Fruit fly (Drosophila melanogaster) whole organism, embryonic: ENCODE data around the gene CG17364.

Experiments
- CG12391 ChIP-seq: fragments of 200-800 bp; sonication (Bioruptor generic); optimal IDR thresholded peaks from 3 replicates; lab custom pipeline; 2018; ENCODE audit warnings: missing biosample characterization, mild to moderate bottlenecking, missing genetic modification characterization, moderate library complexity
- CG13624 ChIP-seq: fragments of 200-800 bp; sonication (Bioruptor generic); optimal IDR thresholded peaks from 2 replicates; lab custom pipeline; 2016; ENCODE audit warnings: missing biosample characterization, missing genetic modification characterization
- CG14014 ChIP-seq: fragments of 200-800 bp; sonication (Bioruptor generic); IDR thresholded peaks from 2 replicates; pipeline ENCODE4 v1.3.6; 2022; ENCODE audit warnings: missing biosample characterization, missing genetic modification characterization
- CG14667 ChIP-seq: fragments of 200-800 bp; sonication (Bioruptor generic); IDR thresholded peaks from 2 replicates; pipeline ENCODE4 v1.3.6; 2022; ENCODE audit warnings: missing biosample characterization, missing genetic modification characterization
- CG14860 ChIP-seq: fragments of 200-800 bp; sonication (Bioruptor generic); IDR thresholded peaks from 3 replicates; pipeline ENCODE4 v1.3.6; 2022; ENCODE audit warnings: missing biosample characterization, missing genetic modification characterization; ENCODE audit not compliant: partially characterized antibody
- CG17385 ChIP-seq: fragments of 200-800 bp; sonication (Bioruptor generic); optimal IDR thresholded peaks from 3 replicates; lab custom pipeline; 2018; ENCODE audit warnings: missing biosample characterization, mild to moderate bottlenecking, missing genetic modification characterization
- CG2202 ChIP-seq: fragments of 200-800 bp; sonication (Bioruptor generic); optimal IDR thresholded peaks from 2 replicates; lab custom pipeline; 2018; ENCODE audit warnings: missing biosample characterization, mild to moderate bottlenecking, missing genetic modification characterization
- CG31388 ChIP-seq: fragments of 200-800 bp; sonication (Bioruptor generic); optimal IDR thresholded peaks from 2 replicates; lab custom pipeline; 2016; ENCODE audit warnings: missing biosample characterization, missing genetic modification characterization
- CG5953 ChIP-seq: fragments of 200-800 bp; sonication (Bioruptor generic); IDR thresholded peaks from 2 replicates; pipeline ENCODE4 v1.3.6; 2022; ENCODE audit warnings: missing biosample characterization, missing genetic modification characterization
- CG7357 ChIP-seq: fragments of 200-800 bp; sonication (Bioruptor generic); IDR thresholded peaks from 3 replicates; pipeline ENCODE4 v1.3.6; 2022; ENCODE audit warnings: missing biosample characterization, missing genetic modification characterization
- CG8290 ChIP-seq, 3 experiments: fragments of 200-800 bp; sonication (Bioruptor generic); optimal IDR thresholded peaks; 2 replicates each; lab custom pipeline; 2016 to 2019; ENCODE audit warnings: missing biosample characterization in 3 of 3, missing genetic modification characterization in 3 of 3, mild to moderate bottlenecking in 2 of 3, moderate library complexity in 1 of 3
- CG9215 ChIP-seq: fragments of 200-800 bp; sonication (Bioruptor generic); IDR thresholded peaks from 2 replicates; pipeline ENCODE4 v1.3.6; 2022; ENCODE audit warnings: missing biosample characterization, missing genetic modification characterization
- CG9932 ChIP-seq: fragments of 200-800 bp; sonication (Bioruptor generic); IDR thresholded peaks from 2 replicates; pipeline ENCODE4 v1.3.6; 2022; ENCODE audit warnings: missing biosample characterization, missing genetic modification characterization
- CrebB ChIP-seq: fragments of 200-800 bp; sonication (Bioruptor generic); optimal IDR thresholded peaks from 3 replicates; lab custom pipeline; 2018; ENCODE audit warnings: missing biosample characterization, mild to moderate bottlenecking, missing genetic modification characterization
- Dref ChIP-seq: fragments of 200-800 bp; sonication (Bioruptor generic); IDR thresholded peaks from 2 replicates; pipeline ENCODE4 v1.3.6; 2022; ENCODE audit warnings: missing biosample characterization, missing genetic modification characterization
- Fer3 ChIP-seq: fragments of 200-800 bp; sonication (Bioruptor generic); optimal IDR thresholded peaks from 2 replicates; lab custom pipeline; 2018; ENCODE audit warnings: missing biosample characterization, mild to moderate bottlenecking, missing genetic modification characterization, moderate library complexity
- Gug ChIP-seq: fragments of 200-800 bp; sonication (Bioruptor generic); IDR thresholded peaks from 4 replicates; pipeline ENCODE4 v1.3.6; 2022; ENCODE audit warnings: missing biosample characterization, missing genetic modification characterization
- HmgD ChIP-seq: fragments of 200-800 bp; sonication (Bioruptor generic); optimal IDR thresholded peaks from 3 replicates; lab custom pipeline; 2016; ENCODE audit warnings: missing biosample characterization, missing genetic modification characterization
- MBD-R2 ChIP-seq: fragments of 200-800 bp; sonication (Bioruptor generic); IDR thresholded peaks from 2 replicates; pipeline ENCODE4 v1.3.6; 2022; ENCODE audit warnings: missing biosample characterization, missing genetic modification characterization
- Nf-YB ChIP-seq: fragments of 200-800 bp; sonication (Bioruptor generic); optimal IDR thresholded peaks from 3 replicates; lab custom pipeline; 2019; ENCODE audit warnings: missing biosample characterization, mild to moderate bottlenecking, missing genetic modification characterization, moderate library complexity
- Oli ChIP-seq: fragments of 200-800 bp; sonication (Bioruptor generic); optimal IDR thresholded peaks from 2 replicates; lab custom pipeline; 2018; ENCODE audit warnings: missing biosample characterization, mild to moderate bottlenecking, missing genetic modification characterization, moderate library complexity
- Opbp ChIP-seq: fragments of 200-800 bp; sonication (Bioruptor generic); IDR thresholded peaks from 3 replicates; pipeline ENCODE4 v1.3.6; 2022; ENCODE audit warnings: missing biosample characterization, missing genetic modification characterization; ENCODE audit not compliant: partially characterized antibody
- Sin3A ChIP-seq: fragments of >200 bp; optimal IDR thresholded peaks from 2 replicates; lab custom pipeline; 2018
- Spps ChIP-seq: fragments of 200-800 bp; sonication (Bioruptor generic); optimal IDR thresholded peaks from 2 replicates; lab custom pipeline; 2018; ENCODE audit warnings: missing biosample characterization, mild to moderate bottlenecking, missing genetic modification characterization
- Tbp ChIP-seq: fragments of >200 bp; optimal IDR thresholded peaks from 2 replicates; lab custom pipeline; 2018; ENCODE audit warnings: missing biosample characterization, missing genetic modification characterization
- ac ChIP-seq: fragments of 200-800 bp; sonication (Bioruptor generic); optimal IDR thresholded peaks from 3 replicates; lab custom pipeline; 2017; ENCODE audit warnings: missing biosample characterization, mild to moderate bottlenecking, missing genetic modification characterization
- ato ChIP-seq: fragments of 200-800 bp; sonication (Bioruptor generic); IDR thresholded peaks from 2 replicates; pipeline ENCODE4 v1.3.6; 2022; ENCODE audit warnings: missing biosample characterization, missing genetic modification characterization; ENCODE audit not compliant: partially characterized antibody
- crp ChIP-seq, 2 experiments: fragments of 200-800 bp; sonication (Bioruptor generic); optimal IDR thresholded peaks; 2 replicates in 1 of 2; 3 replicates in 1 of 2; lab custom pipeline; 2017; ENCODE audit warnings: missing biosample characterization in 2 of 2, missing genetic modification characterization in 2 of 2, mild to moderate bottlenecking in 1 of 2, moderate library complexity in 1 of 2
- dmrt11E ChIP-seq: fragments of 200-800 bp; sonication (Bioruptor generic); optimal IDR thresholded peaks from 3 replicates; lab custom pipeline; 2018; ENCODE audit warnings: missing biosample characterization, mild to moderate bottlenecking, missing genetic modification characterization, moderate library complexity
- fu2 ChIP-seq: fragments of 200-800 bp; sonication (Bioruptor generic); optimal IDR thresholded peaks from 2 replicates; lab custom pipeline; 2016; ENCODE audit warnings: missing biosample characterization, missing genetic modification characterization
- gce ChIP-seq: fragments of 200-800 bp; sonication (Bioruptor generic); IDR thresholded peaks from 3 replicates; pipeline ENCODE4 v1.3.6; 2022; ENCODE audit warnings: missing biosample characterization, missing genetic modification characterization
- gem ChIP-seq: fragments of 200-800 bp; sonication (Bioruptor generic); optimal IDR thresholded peaks from 2 replicates; lab custom pipeline; 2019; ENCODE audit warnings: missing biosample characterization, mild to moderate bottlenecking, missing genetic modification characterization, moderate library complexity
- grau ChIP-seq: fragments of 200-800 bp; optimal IDR thresholded peaks from 3 replicates; lab custom pipeline; 2019; ENCODE audit warnings: missing biosample characterization, mild to moderate bottlenecking, missing genetic modification characterization, moderate library complexity
- kay ChIP-seq: fragments of 200-800 bp; sonication (Bioruptor generic); optimal IDR thresholded peaks from 2 replicates; lab custom pipeline; 2016; ENCODE audit warnings: missing biosample characterization, missing genetic modification characterization
- lola ChIP-seq, 3 experiments: fragments of >200 bp in 2 of 3; fragments of 200-800 bp in 1 of 3; sonication (Bioruptor generic) in 1 of 3; optimal IDR thresholded peaks; 2 replicates each; lab custom pipeline; 2017 to 2019; ENCODE audit warnings: missing biosample characterization in 3 of 3, missing genetic modification characterization in 3 of 3, mild to moderate bottlenecking in 1 of 3, moderate library complexity in 1 of 3
- pan ChIP-seq, 4 experiments: fragments of >200 bp in 3 of 4; fragments of 200-800 bp in 1 of 4; sonication (Bioruptor generic) in 1 of 4; optimal IDR thresholded peaks in 3 of 4; IDR thresholded peaks in 1 of 4; 2 replicates each; pipeline versions ENCODE4 v1.3.6 to Lab custom; 2017 to 2022; ENCODE audit warnings: missing biosample characterization in 2 of 4, missing genetic modification characterization in 2 of 4, mixed read lengths in 1 of 4
- ranshi ChIP-seq: fragments of 200-800 bp; sonication (Bioruptor generic); IDR thresholded peaks from 2 replicates; pipeline ENCODE4 v1.3.6; 2022; ENCODE audit warnings: missing biosample characterization, missing genetic modification characterization
- shn ChIP-seq: fragments of 200-800 bp; sonication (Bioruptor generic); optimal IDR thresholded peaks from 3 replicates; lab custom pipeline; 2016; ENCODE audit warnings: missing biosample characterization, missing genetic modification characterization
- sisA ChIP-seq: fragments of 200-800 bp; sonication (Bioruptor generic); IDR thresholded peaks from 2 replicates; pipeline ENCODE4 v1.3.6; 2022; ENCODE audit warnings: missing biosample characterization, missing genetic modification characterization
- tin ChIP-seq: fragments of 200-800 bp; sonication (Bioruptor generic); optimal IDR thresholded peaks from 3 replicates; lab custom pipeline; 2016; ENCODE audit warnings: missing biosample characterization, missing genetic modification characterization
- tio ChIP-seq: fragments of 200-800 bp; sonication (Bioruptor generic); optimal IDR thresholded peaks from 2 replicates; lab custom pipeline; 2017; ENCODE audit warnings: missing biosample characterization, missing genetic modification characterization, inconsistent platforms
- tll ChIP-seq, 2 experiments: fragments of 200-800 bp in 1 of 2; fragments of >200 bp in 1 of 2; sonication (Bioruptor generic) in 1 of 2; optimal IDR thresholded peaks; 2 replicates each; lab custom pipeline; 2017 to 2019; ENCODE audit warnings: missing biosample characterization in 2 of 2, missing genetic modification characterization in 2 of 2, mild to moderate bottlenecking in 1 of 2, moderate library complexity in 1 of 2
- tna ChIP-seq: fragments of 200-800 bp; sonication (Bioruptor generic); IDR thresholded peaks from 2 replicates; pipeline ENCODE4 v1.3.6; 2022; ENCODE audit warnings: missing biosample characterization, missing genetic modification characterization; ENCODE audit not compliant: partially characterized antibody
- trem ChIP-seq: fragments of 200-800 bp; optimal IDR thresholded peaks from 3 replicates; lab custom pipeline; 2019; ENCODE audit warnings: missing biosample characterization, mild to moderate bottlenecking, missing genetic modification characterization, moderate library complexity
- tx ChIP-seq: fragments of 200-800 bp; sonication (Bioruptor generic); optimal IDR thresholded peaks from 2 replicates; lab custom pipeline; 2016; ENCODE audit warnings: missing biosample characterization, missing genetic modification characterization
- usp ChIP-seq: fragments of >200 bp; optimal IDR thresholded peaks from 2 replicates; lab custom pipeline; 2017; ENCODE audit warnings: missing biosample characterization, missing genetic modification characterization
- zfh1 ChIP-seq: fragments of 200-800 bp; sonication (Bioruptor generic); IDR thresholded peaks from 3 replicates; pipeline ENCODE4 v1.3.6; 2022; ENCODE audit warnings: missing biosample characterization, missing genetic modification characterization

Gene CG17364

dm6 chr3L:13928769-13929594 lies 64.2 kb downstream of the CG17364 start, which contains the start of the genes CG8833 and DCTN1-p150 (continued):
- TF ChIP-seq trem (tag; lab: Kevin White, UChicago) (peak; percentile 34), fu2 (GFP tag; lab: Kevin White, UChicago) (peak; percentile 42), kay (peak; percentile 25), ranshi (GFP tag; lab: Robert Waterston, UW) (peak; percentile 57; the same call in 1 of the 2 replicates), Nf-YB (peak; percentile 29), CG5953 (GFP tag; lab: Robert Waterston, UW) (no peak), shn (peak; percentile 30), Tbp (GFP tag; lab: Kevin White, UChicago) (no peak), Dref (GFP tag; lab: Robert Waterston, UW) (peak; percentile 35; the same call in 1 of the 2 replicates), CG9215 (GFP tag; lab: Robert Waterston, UW) (0 out of 2 replicates have a peak, but pooled peaks have one; percentile 34), CG12391 (tag; lab: Kevin White, UChicago) (peak; percentile 70), CG13624 (GFP tag; lab: Kevin White, UChicago) (peak; percentile 13), tx (GFP tag; lab: Kevin White, UChicago) (no peak), Opbp (GFP tag; lab: Robert Waterston, UW) (peak; percentile 37; the same call in 1 of the 3 replicates), CG2202 (tag; lab: Kevin White, UChicago) (no peak), sisA (GFP tag; lab: Robert Waterston, UW) (peak; percentile 29; the same call in 1 of the 2 replicates), CG17385 (GFP tag; lab: Kevin White, UChicago) (peak; percentile 36), CG14014 (GFP tag; lab: Robert Waterston, UW) (peak; percentile 51; the same call in 1 of the 2 replicates), ac (GFP tag; lab: Kevin White, UChicago) (no peak), tll (GFP tag; optimal IDR thresholded peaks at IDR 0.05; lab: Kevin White, UChicago) (no peak), CG7357 (no peak), gem (tag; lab: Kevin White, UChicago) (no peak), pan (optimal IDR thresholded peaks at IDR 0.05; lab: Kevin White, UChicago) (no peak), pan (GFP tag; optimal IDR thresholded peaks at IDR 0.05 in 1 of 2, IDR thresholded peaks at IDR 0.05 in 1 of 2) (peak in 1 of 2 experiments; percentile 36), MBD-R2 (peak; percentile 68), CG9932 (GFP tag; lab: Robert Waterston, UW) (peak; percentile 82), tna (no peak), CG31388 (GFP tag; lab: Kevin White, UChicago) (no peak), gce (GFP tag; lab: Robert Waterston, UW) (0 out of 3 replicates have a peak, but pooled peaks have one; percentile 24), HmgD (GFP tag; lab: Kevin White, UChicago) (no peak), grau (tag; lab: Kevin White, UChicago) (peak; percentile 47), CG14667 (GFP tag; lab: Robert Waterston, UW) (no peak), Sin3A (no peak), lola (GFP tag; optimal IDR thresholded peaks at IDR 0.05; lab: Kevin White, UChicago) (peak in 1 of 3 experiments; percentile 44), Oli (tag; lab: Kevin White, UChicago) (no peak), CG14860 (GFP tag; lab: Robert Waterston, UW) (peak; percentile 33; the same call in 1 of the 3 replicates), CrebB (tag; lab: Kevin White, UChicago) (no peak), Fer3 (tag; lab: Kevin White, UChicago) (no peak), crp (GFP tag; optimal IDR thresholded peaks at IDR 0.05; lab: Kevin White, UChicago) (peak; percentile 33 to 85), CG8290 (GFP tag; optimal IDR thresholded peaks at IDR 0.05; lab: Kevin White, UChicago) (peak; percentile 33), CG8290 (tag; optimal IDR thresholded peaks at IDR 0.05; lab: Kevin White, UChicago) (no peak), zfh1 (GFP tag; lab: Robert Waterston, UW) (0 out of 3 replicates have a peak, but pooled peaks have one; percentile 10), ato (GFP tag; lab: Robert Waterston, UW) (0 out of 2 replicates have a peak, but pooled peaks have one; percentile 16), Gug (GFP tag; lab: Robert Waterston, UW) (peak; percentile 43; the same call in 1 of the 4 replicates), Spps (tag; lab: Kevin White, UChicago) (no peak), tio (GFP tag; lab: Kevin White, UChicago) (no peak), dmrt11E (tag; lab: Kevin White, UChicago) (peak; percentile 35), usp (GFP tag; lab: Kevin White, UChicago) (no peak), tin (GFP tag; lab: Kevin White, UChicago) (peak; percentile 60)
